Fruit fly (Drosophila melanogaster) Kc167 (cell line): ENCODE data around the gene CG14892.

ENCODE experiments used
- Myc ChIP-seq: fragments of >200 bp; optimal IDR thresholded peaks from 2 replicates; lab custom pipeline; 2017; ENCODE audit warnings: missing external identifiers
- Sin3A ChIP-seq: fragments of >200 bp; optimal IDR thresholded peaks from 2 replicates; lab custom pipeline; 2018; ENCODE audit warnings: missing external identifiers
- h ChIP-seq: fragments of >200 bp; optimal IDR thresholded peaks from 3 replicates; lab custom pipeline; 2018; ENCODE audit warnings: missing external identifiers
- insv ChIP-seq: fragments of >200 bp; optimal IDR thresholded peaks from 3 replicates; lab custom pipeline; 2018; ENCODE audit warnings: missing external identifiers
- psq ChIP-seq: fragments of >200 bp; optimal IDR thresholded peaks from 2 replicates; lab custom pipeline; 2017; ENCODE audit warnings: missing external identifiers
- ttk ChIP-seq: sonication (Bioruptor generic); optimal IDR thresholded peaks from 2 replicates; lab custom pipeline; 2017; ENCODE audit warnings: missing external identifiers

CG14892 gene

dm6 chr3R:16594056-16594858 is at the start of gene CG14892:
Gene CG14892, plus strand, starts transcription at chr3R:16594414.
- TF ChIP-seq h: no peak
- TF ChIP-seq insv: no peak
- TF ChIP-seq psq (lab: Kevin White, UChicago): no peak
- TF ChIP-seq Sin3A: no peak
- no peak for TF ChIP-seq ttk
- no peak for TF ChIP-seq Myc (lab: Kevin White, UChicago)

dm6 chr3R:16545705-16546104 is 48.5 kb upstream of the CG14892 start:
- TF ChIP-seq ttk (no peak), Myc (lab: Kevin White, UChicago) (no peak), Sin3A (no peak), h (no peak), psq (lab: Kevin White, UChicago) (no peak), insv (no peak)

DNA sequence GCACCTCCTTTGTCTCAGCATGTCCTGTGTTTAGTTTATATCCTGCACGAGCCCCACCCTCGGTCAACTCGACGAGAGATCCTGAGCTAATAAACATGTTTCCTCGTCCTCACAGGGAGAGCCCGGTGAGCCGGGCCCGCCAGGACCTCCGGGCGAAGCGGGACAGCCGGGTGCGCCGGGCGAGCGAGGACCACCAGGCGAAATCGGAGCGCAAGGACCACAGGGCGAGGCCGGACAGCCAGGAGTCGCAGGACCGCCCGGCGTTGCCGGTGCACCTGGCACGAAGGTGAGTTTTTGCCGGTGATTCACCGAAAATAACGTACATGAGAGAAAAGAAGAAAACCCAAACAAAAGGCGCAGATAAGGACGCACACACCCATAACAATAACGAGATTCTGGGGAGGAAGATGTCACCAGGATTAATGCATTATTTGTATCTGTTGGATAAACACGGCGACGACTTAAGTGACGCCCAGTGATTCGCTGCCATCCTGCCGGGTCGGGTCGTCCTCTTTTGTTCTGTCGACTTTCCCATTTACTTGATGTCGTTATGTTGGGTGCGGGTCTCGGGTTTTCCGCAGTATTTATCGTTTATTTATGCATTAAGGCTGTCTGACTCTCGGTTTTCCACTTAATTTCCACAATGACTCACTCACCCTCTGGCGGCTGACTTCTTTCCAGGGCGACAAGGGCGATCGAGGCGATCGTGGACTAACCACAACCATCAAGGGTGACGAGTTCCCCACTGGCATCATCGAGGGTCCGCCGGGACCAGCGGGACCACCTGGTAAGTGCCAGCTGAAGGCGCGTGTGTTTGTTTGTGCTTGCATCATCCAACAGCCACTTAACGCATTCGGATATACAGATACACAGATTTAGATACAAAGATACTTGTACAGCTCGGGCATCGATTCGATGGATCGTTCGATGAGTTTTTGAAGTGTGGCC is 42.3 kb upstream of the CG14892 start:
- no peak for TF ChIP-seq insv
- no peak for TF ChIP-seq h
- no peak for TF ChIP-seq ttk
- no peak for TF ChIP-seq Sin3A
- TF ChIP-seq psq (lab: Kevin White, UChicago): no peak
- TF ChIP-seq Myc (lab: Kevin White, UChicago): no peak

- TF ChIP-seq insv: no peak
- TF ChIP-seq psq (lab: Kevin White, UChicago): no peak
- TF ChIP-seq Sin3A: no peak
- no peak for TF ChIP-seq h
- TF ChIP-seq Myc (lab: Kevin White, UChicago): no peak
- TF ChIP-seq ttk: no peak
Observed at dm6 chr3R:16553459-16554230, 40.6 kb upstream of the CG14892 start.

DNA sequence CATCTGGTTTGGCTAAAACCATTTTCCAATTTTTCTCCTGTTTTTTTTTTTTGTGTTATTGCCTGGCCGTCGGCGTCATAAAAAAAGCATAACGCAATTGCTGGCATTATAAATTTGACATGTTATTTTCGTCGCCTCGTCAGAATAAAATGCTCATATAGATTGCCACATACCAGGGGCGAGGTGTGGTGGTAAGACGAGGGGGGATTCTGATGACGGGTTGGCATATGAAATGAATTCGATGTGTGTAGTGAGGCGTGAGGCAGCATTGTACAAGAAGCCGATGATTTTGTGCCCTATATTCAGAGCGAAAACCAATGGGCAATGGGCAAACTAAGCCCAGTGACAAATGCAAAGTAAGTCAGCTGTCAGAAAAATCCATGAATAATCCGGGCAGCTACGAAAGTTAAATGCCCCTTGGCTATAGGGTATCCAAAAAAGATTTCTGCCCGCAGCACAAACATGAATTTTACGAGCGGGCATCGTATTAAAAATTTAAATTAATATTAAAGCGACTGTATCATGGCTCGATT is 35.5 kb upstream of the CG14892 start:
- TF ChIP-seq Sin3A: no peak

DNA sequence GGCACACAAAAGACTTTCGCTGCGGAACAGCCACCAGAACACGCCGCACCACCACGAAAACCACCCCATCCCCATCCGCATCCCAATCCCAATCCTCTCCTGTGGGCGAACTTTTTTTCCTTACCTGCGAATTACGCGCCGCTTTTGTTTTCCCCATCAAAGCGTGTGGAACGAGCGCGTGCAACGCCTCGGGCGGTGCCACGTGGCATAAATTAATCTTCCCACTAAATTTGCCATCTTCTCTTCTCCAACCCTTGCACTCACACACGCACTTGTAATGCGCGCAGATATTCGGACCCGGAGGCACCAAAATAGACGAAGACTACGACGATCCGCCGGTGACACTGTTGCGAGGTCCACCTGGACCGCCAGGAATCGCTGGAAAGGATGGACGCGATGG is 29.4 kb upstream of the CG14892 start:
- TF ChIP-seq ttk (no peak), h (no peak), psq (lab: Kevin White, UChicago) (no peak), insv (no peak), Sin3A (no peak), Myc (lab: Kevin White, UChicago) (no peak)

DNA sequence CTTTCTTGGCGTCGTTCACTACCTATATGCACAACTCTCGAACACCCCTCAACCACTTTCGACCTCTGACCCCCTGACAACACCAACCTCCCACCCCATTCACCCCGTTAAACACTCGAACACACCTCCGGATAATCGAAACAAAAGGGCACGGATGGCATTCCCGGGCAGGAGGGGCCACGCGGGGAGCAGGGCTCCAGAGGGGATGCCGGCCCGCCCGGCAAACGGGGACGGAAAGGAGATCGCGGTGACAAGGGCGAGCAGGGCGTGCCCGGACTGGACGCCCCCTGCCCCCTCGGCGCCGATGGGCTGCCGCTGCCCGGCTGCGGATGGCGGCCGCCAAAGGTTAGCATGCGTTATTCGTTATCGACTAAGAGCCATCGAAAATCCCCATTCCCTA is 24.9 kb upstream of the CG14892 start:
- TF ChIP-seq ttk: no peak
- no peak for TF ChIP-seq Sin3A
- no peak for TF ChIP-seq insv
- no peak for TF ChIP-seq Myc (lab: Kevin White, UChicago)
- TF ChIP-seq psq (lab: Kevin White, UChicago): no peak

dm6 chr3R:16570484-16570883 is 23.7 kb upstream of the CG14892 start:
- TF ChIP-seq insv (no peak), ttk (no peak), h (no peak), psq (lab: Kevin White, UChicago) (no peak), Myc (lab: Kevin White, UChicago) (no peak), Sin3A (no peak)

DNA sequence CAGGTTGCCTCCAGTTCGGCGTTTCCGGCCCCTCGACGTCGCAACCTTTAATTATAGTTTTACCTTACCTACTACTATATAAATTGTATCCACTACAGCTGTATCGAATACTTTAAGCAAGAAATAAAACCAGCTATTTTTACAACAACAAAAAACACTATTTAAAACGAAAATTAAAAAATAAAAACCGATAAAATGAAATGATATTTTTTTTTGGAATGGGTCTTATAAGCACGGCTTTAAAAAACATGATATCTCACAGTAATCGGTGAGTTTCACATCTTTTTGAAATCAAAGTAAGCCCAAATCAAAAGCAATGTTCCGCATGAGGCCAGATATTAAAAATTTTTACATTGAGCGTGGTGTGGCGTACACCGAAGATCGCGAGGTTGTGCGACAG is 23.0 kb upstream of the CG14892 start, which contains the start of gene CG14891:
CG14891 (plus strand) TSS at position 301 of the 400 bp plus-strand sequence.
- no peak for TF ChIP-seq h
- TF ChIP-seq Sin3A: no peak
- TF ChIP-seq insv: no peak
- TF ChIP-seq ttk: no peak
- TF ChIP-seq psq (lab: Kevin White, UChicago): no peak
- TF ChIP-seq Myc (lab: Kevin White, UChicago): no peak

DNA sequence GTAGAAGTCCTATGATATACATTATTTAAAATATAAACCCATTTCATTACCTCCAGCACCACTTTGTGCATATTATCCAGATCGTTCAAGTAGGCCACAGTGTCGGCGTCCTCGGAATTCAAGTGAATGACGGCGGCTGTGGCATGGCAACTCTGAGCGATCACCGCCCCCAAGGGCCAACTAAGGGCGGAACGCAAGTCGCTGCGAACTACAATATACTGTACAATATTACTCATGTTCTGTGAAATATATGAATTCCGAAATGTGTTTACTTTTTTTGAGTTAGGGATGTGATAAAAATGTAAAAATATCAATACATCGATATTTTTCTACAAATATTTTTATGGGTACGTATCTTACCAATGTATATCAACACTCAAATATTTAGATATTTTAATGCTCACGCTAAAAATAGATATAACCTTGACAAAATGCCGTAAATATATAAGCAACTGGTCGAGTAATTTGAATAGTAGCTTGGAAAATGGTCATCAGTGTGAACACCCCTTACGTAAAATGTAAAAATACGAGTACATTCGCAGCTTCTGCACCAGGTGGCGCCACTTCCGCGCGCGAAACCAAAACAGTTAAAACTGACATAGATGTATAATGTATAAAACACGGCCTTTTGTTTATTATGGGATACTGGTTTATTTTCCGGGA is 20.6 kb upstream of the CG14892 start, which contains the start of gene CG14903:
CG14903 (minus strand) TSS at position 270 of the 663 bp plus-strand sequence.
- TF ChIP-seq Myc (lab: Kevin White, UChicago): no peak
- no peak for TF ChIP-seq h
- no peak for TF ChIP-seq Sin3A
- no peak for TF ChIP-seq ttk
- no peak for TF ChIP-seq psq (lab: Kevin White, UChicago)
- TF ChIP-seq insv: no peak

DNA sequence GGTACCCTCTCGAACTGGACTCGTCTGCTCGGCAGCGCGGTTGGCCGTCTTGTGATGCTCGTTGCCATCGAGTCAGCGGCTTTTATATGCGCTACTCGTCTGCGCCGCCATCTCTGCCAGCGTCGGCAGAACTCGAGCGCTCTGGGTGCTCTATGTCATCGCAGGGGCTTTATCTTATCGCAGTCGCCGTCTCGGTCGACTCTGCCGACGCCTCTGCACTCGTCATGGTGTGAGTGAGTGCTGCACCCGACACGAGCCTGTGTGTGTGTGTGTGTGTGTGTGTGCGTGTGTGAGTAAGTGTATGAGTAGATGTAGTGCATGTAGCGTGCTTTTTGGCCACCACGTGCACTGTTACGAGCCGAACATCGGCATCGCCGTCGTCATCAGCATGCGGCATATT is 10.6 kb upstream of the CG14892 start, which contains the start of gene Scp2:
Scp2 (minus strand) TSS at position 59 of the 400 bp plus-strand sequence.
- no peak for TF ChIP-seq insv
- no peak for TF ChIP-seq psq (lab: Kevin White, UChicago)
- no peak for TF ChIP-seq ttk
- no peak for TF ChIP-seq Myc (lab: Kevin White, UChicago)
- TF ChIP-seq Sin3A: no peak
- TF ChIP-seq h: no peak

- TF ChIP-seq Sin3A: no peak
- no peak for TF ChIP-seq psq (lab: Kevin White, UChicago)
- TF ChIP-seq Myc (lab: Kevin White, UChicago): no peak
- TF ChIP-seq h: no peak
- TF ChIP-seq insv: no peak
- TF ChIP-seq ttk: no peak
Observed at dm6 chr3R:16591407-16591806, 2.8 kb upstream of the CG14892 start.
